Fruit fly (Drosophila melanogaster): ENCODE measurements around the gene REG.
A peak's percentile ranks its signal among the peaks of the same experiment; 100 is the strongest.

REG gene

dm6 chrX:13236516-13237245, 24.6 kb downstream of the REG start, which contains the start of gene CG32639:
CG32639 (minus strand) TSS chrX:13236566.
- TF ChIP-seq CG8478 (optimal IDR thresholded peaks at IDR 0.05) (no peak), CTCF (optimal IDR thresholded peaks at IDR 0.05) (no peak)

dm6 chrX:13238294-13238917, 26.3 kb downstream of the REG start:
- no peak for TF ChIP-seq CG8478 (optimal IDR thresholded peaks at IDR 0.05)
- no peak for TF ChIP-seq CTCF (optimal IDR thresholded peaks at IDR 0.05)

- TF ChIP-seq CG8478 (optimal IDR thresholded peaks at IDR 0.05) (no peak), CTCF (optimal IDR thresholded peaks at IDR 0.05) (no peak)
Observed at dm6 chrX:13240812-13241211, 28.7 kb downstream of the REG start.

DNA sequence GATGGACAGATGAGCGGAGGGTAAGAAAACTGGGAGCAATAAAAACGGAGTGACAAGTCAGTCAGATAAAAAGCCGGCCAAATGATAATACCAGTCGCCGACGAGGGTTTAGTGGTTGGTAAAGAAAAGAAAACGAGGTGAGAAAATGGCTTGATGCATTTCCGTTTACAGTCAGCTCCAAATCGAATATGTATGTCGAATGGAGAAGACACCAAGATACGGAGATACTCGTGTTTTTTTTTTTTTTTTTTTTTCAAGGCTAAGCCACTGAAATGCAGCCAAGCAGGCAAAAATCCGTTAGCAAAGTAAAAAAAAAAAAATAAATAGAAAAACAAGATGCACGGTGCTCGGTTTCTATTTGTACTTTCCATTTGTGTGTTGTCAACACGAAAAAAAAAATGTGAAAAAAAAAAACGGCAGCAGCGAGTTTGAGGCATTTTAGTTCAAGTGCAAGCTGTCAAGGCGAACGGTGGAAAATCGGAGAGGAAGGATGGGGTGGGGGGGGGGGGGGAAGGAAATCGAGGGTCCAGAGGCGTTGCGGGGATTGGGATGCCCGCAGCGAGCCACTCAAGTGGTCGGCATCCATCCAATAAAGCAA, 31.7 kb downstream of the REG start:
- TF ChIP-seq CTCF (optimal IDR thresholded peaks at IDR 0.05): no peak
- no peak for TF ChIP-seq CG8478 (optimal IDR thresholded peaks at IDR 0.05)

dm6 chrX:13244462-13244861, 32.3 kb downstream of the REG start:
- TF ChIP-seq CG8478 (optimal IDR thresholded peaks at IDR 0.05) (no peak), CTCF (optimal IDR thresholded peaks at IDR 0.05) (no peak)

- TF ChIP-seq CTCF (optimal IDR thresholded peaks at IDR 0.05) (no peak), CG8478 (optimal IDR thresholded peaks at IDR 0.05) (no peak)
Observed at dm6 chrX:13245767-13246166, 33.6 kb downstream of the REG start.

- TF ChIP-seq CG8478 (optimal IDR thresholded peaks at IDR 0.05) (no peak), CTCF (optimal IDR thresholded peaks at IDR 0.05) (no peak)
Observed at dm6 chrX:13247789-13248188, 35.7 kb downstream of the REG start.

DNA sequence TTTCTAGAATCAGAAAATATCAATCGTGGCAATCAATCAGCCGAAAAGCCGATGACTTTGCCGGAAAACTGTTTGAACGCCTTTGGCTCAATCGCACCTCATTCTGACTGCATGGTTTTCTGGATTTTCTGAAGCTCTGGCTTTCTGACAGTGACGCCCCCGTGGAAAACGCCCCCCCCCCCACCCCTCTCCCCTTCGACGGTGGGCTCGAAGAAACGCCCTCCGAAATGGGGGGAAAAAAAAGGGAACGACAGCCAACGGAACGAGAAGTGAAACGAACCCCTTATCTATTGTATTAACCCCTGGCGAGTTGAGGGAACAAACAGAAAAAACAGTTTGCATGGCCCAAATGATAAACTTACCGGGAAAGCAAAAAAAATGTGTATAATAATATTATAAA, 36.4 kb downstream of the REG start:
- no peak for TF ChIP-seq CTCF (optimal IDR thresholded peaks at IDR 0.05)
- no peak for TF ChIP-seq CG8478 (optimal IDR thresholded peaks at IDR 0.05)

DNA sequence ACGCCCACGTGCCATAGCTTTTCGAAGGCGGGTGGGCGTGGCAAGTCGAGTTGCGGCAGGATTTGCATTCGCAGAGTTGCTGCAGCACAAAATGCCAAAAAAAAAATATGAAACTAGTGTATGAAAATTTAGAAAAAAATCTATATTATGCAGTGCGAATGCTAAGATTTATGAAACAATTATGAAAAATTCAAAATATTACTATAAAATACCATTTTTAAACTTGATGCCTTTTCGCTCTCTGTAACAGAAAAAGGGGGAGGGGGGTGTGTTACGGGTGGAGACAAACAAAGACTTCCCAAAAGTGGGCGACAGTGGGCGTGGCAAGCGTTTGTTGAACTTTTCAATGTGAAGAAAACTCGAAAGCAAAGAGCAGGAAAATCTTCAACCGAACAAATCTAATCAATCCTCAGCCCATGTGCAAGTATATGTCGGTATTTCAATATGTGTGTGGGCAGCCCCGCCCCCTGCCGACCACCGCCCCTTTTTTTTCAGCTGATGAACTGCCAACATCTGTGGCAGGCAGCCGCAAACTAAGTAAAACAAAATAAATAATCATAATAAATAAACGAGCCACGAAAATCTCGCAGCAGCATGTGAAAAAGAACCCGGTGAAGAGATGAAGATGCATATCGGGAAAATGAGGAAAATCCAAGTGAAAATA, 37.7 kb downstream of the REG start:
- no peak for TF ChIP-seq CTCF (optimal IDR thresholded peaks at IDR 0.05)
- no peak for TF ChIP-seq CG8478 (optimal IDR thresholded peaks at IDR 0.05)

DNA sequence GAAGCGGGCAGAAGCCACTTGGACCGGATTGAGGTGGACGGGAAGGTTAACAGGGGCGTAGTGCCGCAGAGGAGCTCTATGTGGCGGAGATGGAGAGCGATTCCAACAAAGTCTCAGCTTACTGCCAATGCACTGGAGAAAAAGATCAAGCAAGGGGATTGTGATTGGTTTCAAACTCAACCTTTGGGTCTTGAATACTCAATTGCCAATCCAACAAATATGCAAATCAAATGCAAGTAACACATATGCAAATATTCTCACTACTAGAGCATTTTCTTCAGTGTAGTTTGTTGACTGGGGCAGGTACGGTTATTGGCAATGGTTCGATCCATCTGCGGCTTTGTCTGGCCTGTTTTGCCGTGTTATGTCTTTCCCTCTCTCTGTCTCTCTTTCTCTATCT, 39.2 kb downstream of the REG start:
- TF ChIP-seq CTCF (optimal IDR thresholded peaks at IDR 0.05): no peak
- TF ChIP-seq CG8478 (optimal IDR thresholded peaks at IDR 0.05): no peak

DNA sequence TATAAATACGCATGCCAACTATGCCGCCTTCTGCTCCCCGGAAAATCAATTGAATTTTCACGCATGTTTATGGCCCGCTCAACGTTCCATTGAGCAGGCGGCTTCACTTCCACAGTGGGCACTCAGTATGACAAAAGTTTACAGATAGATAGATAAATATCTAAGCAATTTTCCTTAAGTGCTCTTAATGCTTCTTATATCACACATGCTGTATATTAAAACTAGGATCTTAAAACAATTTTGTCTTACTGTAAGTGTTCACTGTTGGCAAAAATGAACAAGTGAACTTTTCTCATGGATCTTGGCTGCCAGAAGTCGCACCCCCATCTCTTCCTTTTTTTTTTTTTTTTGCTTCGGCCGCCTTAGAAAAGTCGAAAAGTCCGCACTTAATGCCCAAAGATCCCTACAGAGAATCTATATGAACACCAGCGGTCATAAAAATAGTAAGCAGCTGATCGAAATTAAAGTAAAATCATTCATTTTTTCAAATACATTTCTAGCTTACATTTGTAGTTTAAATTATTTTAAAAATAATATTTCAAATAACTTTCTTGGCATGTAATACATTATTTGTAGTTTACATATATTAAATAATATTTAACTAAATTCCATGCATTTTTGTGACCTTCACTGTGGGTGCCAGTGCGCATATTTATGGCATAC, 41.1 kb downstream of the REG start:
- TF ChIP-seq CTCF (optimal IDR thresholded peaks at IDR 0.05) (no peak), CG8478 (optimal IDR thresholded peaks at IDR 0.05) (no peak)

dm6 chrX:13254442-13254841, 42.3 kb downstream of the REG start:
- TF ChIP-seq CG8478 (optimal IDR thresholded peaks at IDR 0.05) (no peak), CTCF (optimal IDR thresholded peaks at IDR 0.05) (no peak)

- TF ChIP-seq CG8478 (optimal IDR thresholded peaks at IDR 0.05): no peak
- peak; percentile 33 to 46 for TF ChIP-seq CTCF (optimal IDR thresholded peaks at IDR 0.05)
Observed at dm6 chrX:13256967-13257366, 44.8 kb downstream of the REG start.

- no peak for TF ChIP-seq CG8478 (optimal IDR thresholded peaks at IDR 0.05)
- TF ChIP-seq CTCF (optimal IDR thresholded peaks at IDR 0.05): peak in 1 of 2 experiments; percentile 17
Observed at dm6 chrX:13258048-13258756, 46.1 kb downstream of the REG start, which contains the start of the genes mew and CG15742. mew (minus strand) TSS chrX:13258490. CG15742 (minus strand) TSS chrX:13258495.

All from S2 (cell line).